Fruit fly (Drosophila melanogaster) whole organism, embryonic: Measurements from ENCODE around the gene Hsp67Ba.

Experiments used
- Abd-B ChIP-seq: fragments of 200-800 bp; sonication (Bioruptor generic); optimal IDR thresholded peaks from 2 replicates; lab custom pipeline; 2018; ENCODE audit warnings: missing biosample characterization, mild to moderate bottlenecking, missing genetic modification characterization, moderate library complexity
- Bdp1 ChIP-seq: fragments of 200-800 bp; sonication (Bioruptor generic); optimal IDR thresholded peaks from 3 replicates; lab custom pipeline; 2016; ENCODE audit warnings: missing biosample characterization, missing genetic modification characterization
- CG10147 ChIP-seq: fragments of 200-800 bp; sonication (Bioruptor generic); optimal IDR thresholded peaks from 2 replicates; lab custom pipeline; 2019; ENCODE audit warnings: missing biosample characterization, mild to moderate bottlenecking, missing genetic modification characterization, moderate library complexity
- CG11398 ChIP-seq: fragments of 200-800 bp; sonication (Bioruptor generic); optimal IDR thresholded peaks from 2 replicates; lab custom pipeline; 2016; ENCODE audit warnings: missing biosample characterization, missing genetic modification characterization
- CG1832 ChIP-seq: fragments of 200-800 bp; sonication (Bioruptor generic); optimal IDR thresholded peaks from 2 replicates; lab custom pipeline; 2017; ENCODE audit warnings: missing biosample characterization, mild to moderate bottlenecking, missing genetic modification characterization, inconsistent platforms
- CG18619 ChIP-seq: fragments of 200-800 bp; sonication (Bioruptor generic); optimal IDR thresholded peaks from 3 replicates; lab custom pipeline; 2017; ENCODE audit warnings: missing biosample characterization, mild to moderate bottlenecking, missing genetic modification characterization
- CG2678 ChIP-seq: fragments of 200-800 bp; sonication (Bioruptor generic); optimal IDR thresholded peaks from 3 replicates; lab custom pipeline; 2019; ENCODE audit warnings: missing biosample characterization, mild to moderate bottlenecking, missing genetic modification characterization, moderate library complexity
- CG31441 ChIP-seq: fragments of 200-800 bp; sonication (Bioruptor generic); IDR thresholded peaks from 2 replicates; pipeline ENCODE4 v1.3.6; 2022; ENCODE audit warnings: missing biosample characterization, missing genetic modification characterization
- CG3163 ChIP-seq: fragments of 200-800 bp; sonication (Bioruptor generic); optimal IDR thresholded peaks from 3 replicates; lab custom pipeline; 2016; ENCODE audit warnings: missing biosample characterization, missing genetic modification characterization
- CG4360 ChIP-seq: fragments of 200-800 bp; sonication (Bioruptor generic); IDR thresholded peaks from 2 replicates; pipeline ENCODE4 v1.3.6; 2022; ENCODE audit warnings: missing biosample characterization, missing genetic modification characterization
- CG6654 ChIP-seq: fragments of 200-800 bp; sonication (Bioruptor generic); optimal IDR thresholded peaks from 2 replicates; lab custom pipeline; 2017; ENCODE audit warnings: missing biosample characterization, mild to moderate bottlenecking, missing genetic modification characterization
- CG6854 ChIP-seq: fragments of 200-800 bp; sonication (Bioruptor generic); optimal IDR thresholded peaks from 3 replicates; lab custom pipeline; 2017; ENCODE audit warnings: missing biosample characterization, mild to moderate bottlenecking, missing genetic modification characterization
- CG7839 ChIP-seq: fragments of 200-800 bp; sonication (Bioruptor generic); optimal IDR thresholded peaks from 3 replicates; lab custom pipeline; 2018; ENCODE audit warnings: missing biosample characterization, mild to moderate bottlenecking, missing genetic modification characterization, moderate library complexity
- CG7963 ChIP-seq: fragments of 200-800 bp; sonication (Bioruptor generic); IDR thresholded peaks from 3 replicates; pipeline ENCODE4 v1.3.6; 2022; ENCODE audit warnings: missing biosample characterization, missing genetic modification characterization; ENCODE audit not compliant: partially characterized antibody
- CG8281 ChIP-seq: fragments of 200-800 bp; sonication (Bioruptor generic); optimal IDR thresholded peaks from 2 replicates; lab custom pipeline; 2018; ENCODE audit warnings: missing biosample characterization, mild to moderate bottlenecking, missing genetic modification characterization, moderate library complexity
- CG8290 ChIP-seq, 3 experiments: fragments of 200-800 bp; sonication (Bioruptor generic); optimal IDR thresholded peaks; 2 replicates each; lab custom pipeline; 2016 to 2019; ENCODE audit warnings: missing biosample characterization in 3 of 3, missing genetic modification characterization in 3 of 3, mild to moderate bottlenecking in 2 of 3, moderate library complexity in 1 of 3
- CG8359 ChIP-seq: fragments of 200-800 bp; sonication (Bioruptor generic); optimal IDR thresholded peaks from 2 replicates; lab custom pipeline; 2017; ENCODE audit warnings: missing biosample characterization, mild to moderate bottlenecking, missing genetic modification characterization, borderline replicate concordance
- CG8478 ChIP-seq: fragments of >200 bp; optimal IDR thresholded peaks from 2 replicates; lab custom pipeline; 2018
- Eip74EF ChIP-seq, 2 experiments: fragments of 200-800 bp in 1 of 2; fragments of >200 bp in 1 of 2; sonication (Bioruptor generic) in 1 of 2; optimal IDR thresholded peaks; 2 replicates each; lab custom pipeline; 2017 to 2019; ENCODE audit warnings: missing biosample characterization in 2 of 2, missing genetic modification characterization in 2 of 2, mild to moderate bottlenecking in 1 of 2, moderate library complexity in 1 of 2
- Fer1 ChIP-seq: fragments of 200-800 bp; sonication (Bioruptor generic); optimal IDR thresholded peaks from 2 replicates; lab custom pipeline; 2017; ENCODE audit warnings: missing biosample characterization, mild to moderate bottlenecking, missing genetic modification characterization
- Lim3 ChIP-seq: fragments of 200-800 bp; sonication (Bioruptor generic); IDR thresholded peaks from 2 replicates; pipeline ENCODE4 v1.3.6; 2022; ENCODE audit warnings: missing biosample characterization, missing genetic modification characterization
- Mad ChIP-seq: fragments of 200-800 bp; sonication (Bioruptor generic); optimal IDR thresholded peaks from 2 replicates; lab custom pipeline; 2016; ENCODE audit warnings: missing biosample characterization, missing genetic modification characterization
- Meics ChIP-seq: fragments of 200-800 bp; sonication (Bioruptor generic); optimal IDR thresholded peaks from 2 replicates; lab custom pipeline; 2017; ENCODE audit warnings: missing biosample characterization, mild to moderate bottlenecking, missing genetic modification characterization
- Myb ChIP-seq: fragments of 200-800 bp; sonication (Bioruptor generic); optimal IDR thresholded peaks from 2 replicates; lab custom pipeline; 2016; ENCODE audit warnings: missing biosample characterization, missing genetic modification characterization
- NFAT ChIP-seq: fragments of 200-800 bp; sonication (Bioruptor generic); IDR thresholded peaks from 2 replicates; pipeline ENCODE4 v1.3.6; 2022; ENCODE audit warnings: missing biosample characterization, missing genetic modification characterization
- Xrp1 ChIP-seq: fragments of 200-800 bp; sonication (Bioruptor generic); IDR thresholded peaks from 2 replicates; pipeline ENCODE4 v1.3.6; 2022; ENCODE audit warnings: missing biosample characterization, missing genetic modification characterization
- ab ChIP-seq: fragments of 200-800 bp; sonication (Bioruptor generic); optimal IDR thresholded peaks from 2 replicates; lab custom pipeline; 2016; ENCODE audit warnings: missing biosample characterization, missing genetic modification characterization
- cad ChIP-seq: fragments of >200 bp; optimal IDR thresholded peaks from 2 replicates; lab custom pipeline; 2017; ENCODE audit warnings: missing biosample characterization, missing genetic modification characterization
- chinmo ChIP-seq: fragments of 200-800 bp; sonication (Bioruptor generic); IDR thresholded peaks from 4 replicates; pipeline ENCODE4 v1.3.6; 2022; ENCODE audit warnings: missing biosample characterization, missing genetic modification characterization; ENCODE audit not compliant: partially characterized antibody
- corto ChIP-seq: fragments of 200-800 bp; sonication (Bioruptor generic); optimal IDR thresholded peaks from 2 replicates; lab custom pipeline; 2016; ENCODE audit warnings: missing biosample characterization, mild to moderate bottlenecking, missing genetic modification characterization, moderate library complexity
- croc ChIP-seq: fragments of 200-800 bp; sonication (Bioruptor generic); conservative IDR thresholded peaks from 3 replicates; pipeline ENCODE4 v1.3.6; 2022; ENCODE audit warnings: missing biosample characterization, missing genetic modification characterization
- cwo ChIP-seq: fragments of 200-800 bp; sonication (Bioruptor generic); optimal IDR thresholded peaks from 3 replicates; lab custom pipeline; 2017; ENCODE audit warnings: missing biosample characterization, missing genetic modification characterization, mild to moderate bottlenecking, moderate library complexity, missing genetic modification reagents
- dimm ChIP-seq: fragments of 200-800 bp; sonication (Bioruptor generic); IDR thresholded peaks from 2 replicates; pipeline ENCODE4 v1.3.6; 2022; ENCODE audit warnings: missing biosample characterization, missing genetic modification characterization
- esg ChIP-seq: fragments of 200-800 bp; sonication (Bioruptor generic); conservative IDR thresholded peaks from 2 replicates; pipeline ENCODE4 v1.3.6; 2022; ENCODE audit warnings: missing biosample characterization, missing genetic modification characterization
- grau ChIP-seq: fragments of 200-800 bp; optimal IDR thresholded peaks from 3 replicates; lab custom pipeline; 2019; ENCODE audit warnings: missing biosample characterization, mild to moderate bottlenecking, missing genetic modification characterization, moderate library complexity
- gro ChIP-seq: fragments of 200-800 bp; sonication (Bioruptor generic); optimal IDR thresholded peaks from 2 replicates; lab custom pipeline; 2016; ENCODE audit warnings: missing biosample characterization, missing genetic modification characterization
- jing ChIP-seq: fragments of 200-800 bp; sonication (Bioruptor generic); optimal IDR thresholded peaks from 2 replicates; lab custom pipeline; 2018; ENCODE audit warnings: missing biosample characterization, mild to moderate bottlenecking, missing genetic modification characterization
- klu ChIP-seq: fragments of 200-800 bp; sonication (Bioruptor generic); IDR thresholded peaks from 2 replicates; pipeline ENCODE4 v1.3.6; 2022; ENCODE audit warnings: missing biosample characterization, missing genetic modification characterization
- mam ChIP-seq: fragments of 200-800 bp; sonication (Bioruptor generic); optimal IDR thresholded peaks from 3 replicates; lab custom pipeline; 2016; ENCODE audit warnings: missing biosample characterization, missing genetic modification characterization
- oc ChIP-seq: fragments of 200-800 bp; sonication (Bioruptor generic); optimal IDR thresholded peaks from 2 replicates; lab custom pipeline; 2018; ENCODE audit warnings: missing biosample characterization, mild to moderate bottlenecking, missing genetic modification characterization, moderate library complexity
- pfk ChIP-seq: fragments of 200-800 bp; sonication (Bioruptor generic); optimal IDR thresholded peaks from 2 replicates; lab custom pipeline; 2018; ENCODE audit warnings: missing biosample characterization, mild to moderate bottlenecking, missing genetic modification characterization, moderate library complexity
- pros ChIP-seq: fragments of 200-800 bp; sonication (Bioruptor generic); optimal IDR thresholded peaks from 3 replicates; lab custom pipeline; 2019; ENCODE audit warnings: missing biosample characterization, mild to moderate bottlenecking, missing genetic modification characterization, moderate library complexity
- rib ChIP-seq: fragments of 200-800 bp; sonication (Bioruptor generic); IDR thresholded peaks from 2 replicates; pipeline ENCODE4 v1.3.6; 2022; ENCODE audit warnings: missing biosample characterization, missing genetic modification characterization
- sc ChIP-seq, 3 experiments: fragments of >200 bp in 2 of 3; fragments of 200-800 bp in 1 of 3; sonication (Bioruptor generic) in 1 of 3; optimal IDR thresholded peaks; 2 replicates in 2 of 3; 3 replicates in 1 of 3; lab custom pipeline; 2017; ENCODE audit warnings: mild to moderate bottlenecking in 1 of 3, missing biosample characterization in 1 of 3, missing genetic modification characterization in 1 of 3, missing genetic modification reagents in 1 of 3
- so ChIP-seq: fragments of 200-800 bp; sonication (Bioruptor generic); IDR thresholded peaks from 3 replicates; pipeline ENCODE4 v1.3.6; 2022; ENCODE audit warnings: missing biosample characterization, missing genetic modification characterization
- tin ChIP-seq: fragments of 200-800 bp; sonication (Bioruptor generic); optimal IDR thresholded peaks from 3 replicates; lab custom pipeline; 2016; ENCODE audit warnings: missing biosample characterization, missing genetic modification characterization
- vfl ChIP-seq: fragments of 200-800 bp; sonication (Bioruptor generic); optimal IDR thresholded peaks from 2 replicates; lab custom pipeline; 2016; ENCODE audit warnings: missing biosample characterization, missing genetic modification characterization
- zfh1 ChIP-seq: fragments of 200-800 bp; sonication (Bioruptor generic); IDR thresholded peaks from 3 replicates; pipeline ENCODE4 v1.3.6; 2022; ENCODE audit warnings: missing biosample characterization, missing genetic modification characterization

Hsp67Ba gene

DNA sequence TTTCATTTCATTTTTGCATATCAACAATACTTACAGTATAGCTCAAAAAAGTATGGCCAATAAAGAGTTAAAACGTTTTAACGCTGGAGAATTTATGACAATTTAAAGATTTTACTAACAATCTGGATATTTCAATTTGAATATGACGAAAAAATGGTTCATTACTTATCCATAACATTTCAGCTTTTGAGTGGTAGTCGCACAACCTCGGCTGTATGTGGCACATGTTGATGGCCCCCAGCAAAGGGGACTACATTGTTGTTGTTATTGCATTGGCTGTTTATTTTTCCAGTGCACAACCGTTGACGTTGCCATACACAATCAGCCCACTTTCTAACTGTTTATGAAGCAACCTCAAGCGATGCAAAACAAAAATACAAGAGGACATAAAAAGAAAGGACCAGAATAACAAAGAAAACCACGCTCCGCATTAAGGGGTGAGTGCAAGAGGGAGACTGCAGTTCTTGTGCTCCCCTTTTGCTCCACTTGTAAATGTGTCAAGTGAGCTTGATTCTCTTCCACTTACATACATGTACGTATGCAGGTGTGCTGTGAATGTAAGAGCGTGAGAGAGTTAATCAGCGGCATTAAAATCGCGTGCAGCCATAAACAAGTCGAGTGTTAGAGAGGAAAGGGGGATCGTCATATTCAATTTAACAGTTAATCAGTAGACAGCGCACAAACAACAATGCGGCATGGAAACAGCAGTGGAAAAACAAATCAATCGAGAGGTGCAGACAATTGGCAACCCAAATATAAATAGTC, 40.9 kb upstream of the Hsp67Ba start (continued):
- TF ChIP-seq Lim3 (GFP tag; lab: Robert Waterston, UW) (0 out of 2 replicates have a peak, but pooled peaks have one; percentile 19), CG4360 (GFP tag; lab: Robert Waterston, UW) (0 out of 2 replicates have a peak, but pooled peaks have one; percentile 13), so (peak; percentile 68; the same call in 1 of the 3 replicates), grau (tag; lab: Kevin White, UChicago) (peak; percentile 50), gro (GFP tag; lab: Kevin White, UChicago) (no peak), dimm (GFP tag; lab: Robert Waterston, UW) (no peak), mam (GFP tag; lab: Kevin White, UChicago) (no peak), tin (GFP tag; lab: Kevin White, UChicago) (no peak), CG18619 (GFP tag; lab: Kevin White, UChicago) (peak; percentile 23), CG1832 (GFP tag; lab: Kevin White, UChicago) (no peak), CG3163 (GFP tag; lab: Kevin White, UChicago) (no peak), zfh1 (0 out of 3 replicates have a peak, but pooled peaks have one; percentile 16), vfl (GFP tag; lab: Kevin White, UChicago) (no peak), Myb (GFP tag; lab: Kevin White, UChicago) (no peak), CG11398 (GFP tag; lab: Kevin White, UChicago) (peak; percentile 2), NFAT (GFP tag; lab: Robert Waterston, UW) (no peak), CG2678 (tag; lab: Kevin White, UChicago) (peak; percentile 66), klu (GFP tag; lab: Robert Waterston, UW) (no peak), chinmo (GFP tag; lab: Robert Waterston, UW) (no peak), cwo (GFP tag; lab: Kevin White, UChicago) (no peak), jing (GFP tag; lab: Kevin White, UChicago) (peak; percentile 18), CG7839 (peak; percentile 58), oc (peak; percentile 8), Xrp1 (GFP tag; lab: Robert Waterston, UW) (peak; percentile 63; the same call in 1 of the 2 replicates), croc (GFP tag; lab: Robert Waterston, UW) (peak; percentile 20; the same call in 1 of the 3 replicates), CG6854 (GFP tag; lab: Kevin White, UChicago) (no peak), esg (GFP tag; lab: Robert Waterston, UW) (peak; percentile 63; the same call in 1 of the 2 replicates), cad (GFP tag; lab: Kevin White, UChicago) (no peak), CG8359 (GFP tag; lab: Kevin White, UChicago) (no peak), CG6654 (GFP tag; lab: Kevin White, UChicago) (no peak), corto (GFP tag; lab: Kevin White, UChicago) (peak; percentile 82), CG10147 (GFP tag; lab: Kevin White, UChicago) (peak; percentile 49), Meics (GFP tag; lab: Kevin White, UChicago) (peak; percentile 30), Abd-B (GFP tag; lab: Kevin White, UChicago) (peak; percentile 4), CG8478 (lab: Kevin White, UChicago) (no peak), Fer1 (peak; percentile 21), ab (GFP tag; lab: Kevin White, UChicago) (no peak), CG8290 (GFP tag; optimal IDR thresholded peaks at IDR 0.05; lab: Kevin White, UChicago) (no peak), CG8290 (tag; optimal IDR thresholded peaks at IDR 0.05; lab: Kevin White, UChicago) (peak in 1 of 2 experiments; percentile 43), Eip74EF (GFP tag; optimal IDR thresholded peaks at IDR 0.05; lab: Kevin White, UChicago) (peak in 1 of 2 experiments; percentile 53), CG7963 (no peak), pfk (GFP tag; lab: Kevin White, UChicago) (no peak), CG8281 (tag; lab: Kevin White, UChicago) (no peak), sc (optimal IDR thresholded peaks at IDR 0.05; lab: Kevin White, UChicago) (no peak), sc (GFP tag; optimal IDR thresholded peaks at IDR 0.05; lab: Kevin White, UChicago) (peak; percentile 10), rib (GFP tag; lab: Robert Waterston, UW) (no peak), Mad (no peak), Bdp1 (GFP tag; lab: Kevin White, UChicago) (no peak), CG31441 (GFP tag; lab: Robert Waterston, UW) (peak; percentile 55), pros (GFP tag; lab: Kevin White, UChicago) (no peak)
